Worm (Caenorhabditis elegans): ENCODE data around the gene F17C11.6.

DNA sequence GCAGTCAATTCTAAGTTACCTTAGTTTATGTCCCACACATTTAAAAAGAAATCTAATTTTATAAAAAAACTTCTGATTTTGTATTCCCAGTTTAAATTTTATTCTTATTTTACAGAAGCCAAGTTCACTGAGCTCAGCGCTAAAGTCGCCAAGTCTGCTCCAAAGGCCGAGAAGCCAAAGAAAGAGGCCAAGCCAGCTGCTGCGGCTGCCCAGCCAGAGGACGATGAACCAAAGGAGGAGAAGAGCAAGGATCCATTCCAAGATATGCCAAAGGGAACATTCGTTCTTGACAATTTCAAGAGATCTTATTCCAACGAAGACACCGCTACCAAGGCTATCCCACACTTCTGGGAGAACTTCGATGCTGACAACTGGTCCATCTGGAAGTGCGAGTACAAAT lies 12.0 kb downstream of the F17C11.6 start:
- TF ChIP-seq sea-2 (GFP tag; optimal IDR thresholded peaks at IDR 0.05) (no peak), nhr-237 (tag; optimal IDR thresholded peaks at IDR 0.05) (no peak), ceh-9 (tag; optimal IDR thresholded peaks at IDR 0.05) (no peak), fkh-10 (GFP tag; optimal IDR thresholded peaks at IDR 0.05) (no peak), mdl-1 (tag; optimal IDR thresholded peaks at IDR 0.05) (no peak), ama-1 (optimal IDR thresholded peaks at IDR 0.05) (no peak), snpc-4 (tag; optimal IDR thresholded peaks at IDR 0.05) (no peak)
